Worm (Caenorhabditis elegans) whole organism, late embryonic: Measurements from ENCODE around the gene mob-1.

Source experiments
- F13H6.1 ChIP-seq: sonication (generic microtip); optimal IDR thresholded peaks from 2 replicates; lab custom pipeline; 2016; ENCODE audit warnings: missing genetic modification characterization, missing compliant biosample characterization
- K02D7.2 ChIP-seq: sonication (generic microtip); optimal IDR thresholded peaks from 2 replicates; lab custom pipeline; 2017; ENCODE audit warnings: mild to moderate bottlenecking, missing genetic modification characterization, missing compliant biosample characterization
- ama-1 ChIP-seq: fragments of 150-350 bp; optimal IDR thresholded peaks from 2 replicates; lab custom pipeline; 2014
- elt-4 ChIP-seq: sonication (generic microtip); optimal IDR thresholded peaks from 2 replicates; lab custom pipeline; 2016; ENCODE audit warnings: missing genetic modification characterization, missing compliant biosample characterization
- ets-4 ChIP-seq: sonication (generic microtip); optimal IDR thresholded peaks from 2 replicates; lab custom pipeline; 2016; ENCODE audit warnings: missing genetic modification characterization, missing compliant biosample characterization
- eyg-1 ChIP-seq: sonication (generic microtip); optimal IDR thresholded peaks from 2 replicates; lab custom pipeline; 2016; ENCODE audit warnings: missing genotype, missing genetic modification characterization, missing compliant biosample characterization
- fkh-10 ChIP-seq: fragments of 150-350 bp; optimal IDR thresholded peaks from 2 replicates; lab custom pipeline; 2014; ENCODE audit warnings: missing biosample characterization, missing genetic modification reagents, missing genetic modification characterization
- fkh-6 ChIP-seq: sonication (generic microtip); optimal IDR thresholded peaks from 2 replicates; lab custom pipeline; 2016; ENCODE audit warnings: missing genetic modification characterization, missing compliant biosample characterization
- madf-2 ChIP-seq: sonication (generic microtip); optimal IDR thresholded peaks from 2 replicates; lab custom pipeline; 2017; ENCODE audit warnings: missing genetic modification characterization, missing compliant biosample characterization
- nfya-1 ChIP-seq: sonication (generic microtip); optimal IDR thresholded peaks from 2 replicates; lab custom pipeline; 2017; ENCODE audit warnings: missing genetic modification characterization, mild to moderate bottlenecking, missing compliant biosample characterization, antibody characterized with exemption, moderate library complexity
- nhr-11 ChIP-seq: fragments of 150-350 bp; optimal IDR thresholded peaks from 2 replicates; lab custom pipeline; 2014; ENCODE audit warnings: missing biosample characterization, missing genetic modification characterization

ce11 chrIV:11901215-11901614 is 40.9 kb downstream of the mob-1 start:
- TF ChIP-seq nhr-11 (tag; lab: Kevin White, UChicago) (no peak), elt-4 (tag; lab: Kevin White, UChicago) (no peak), K02D7.2 (tag; lab: Kevin White, UChicago) (no peak), eyg-1 (tag; lab: Kevin White, UChicago) (no peak), fkh-10 (GFP tag; lab: Kevin White, UChicago) (no peak), ets-4 (tag; lab: Kevin White, UChicago) (no peak), fkh-6 (tag; lab: Kevin White, UChicago) (no peak), nfya-1 (tag; lab: Kevin White, UChicago) (no peak), madf-2 (tag; lab: Kevin White, UChicago) (no peak), F13H6.1 (tag; lab: Kevin White, UChicago) (no peak), ama-1 (lab: Kevin White, UChicago) (no peak)
